Worm (Caenorhabditis elegans): Measurements from ENCODE around the gene C17C3.3.
A peak's percentile ranks its signal among the peaks of the same experiment; 100 is the strongest.

DNA sequence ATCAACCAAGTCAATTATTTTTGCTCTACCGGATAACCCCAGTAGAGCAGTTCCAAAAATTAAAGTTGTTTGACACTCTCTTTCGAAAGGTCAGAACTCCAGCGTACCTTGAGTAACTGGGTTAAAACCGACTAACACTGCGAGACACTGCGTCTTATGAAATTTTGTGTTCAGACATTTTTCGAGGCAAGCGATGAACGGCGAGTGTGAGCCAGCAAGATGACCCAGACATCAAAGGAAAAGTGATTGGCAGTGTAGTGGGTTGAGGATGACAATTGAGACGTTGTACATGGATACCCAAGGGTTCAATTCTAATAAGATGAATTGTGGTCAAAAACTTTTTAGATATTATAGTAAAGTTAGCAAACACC is 17.4 kb upstream of the C17C3.3 start:
- no peak for TF ChIP-seq nhr-237 (tag; optimal IDR thresholded peaks at IDR 0.05)
- TF ChIP-seq ama-1 (optimal IDR thresholded peaks at IDR 0.05) = peak; percentile 99
- TF ChIP-seq aly-2 (tag; optimal IDR thresholded peaks at IDR 0.05) = no peak
- peak; percentile 99 for TF ChIP-seq snpc-4 (tag; optimal IDR thresholded peaks at IDR 0.05)
- no peak for TF ChIP-seq elt-3 (tag; optimal IDR thresholded peaks at IDR 0.05)
- no peak for TF ChIP-seq tbx-2 (tag; optimal IDR thresholded peaks at IDR 0.05)
- no peak for TF ChIP-seq sea-2 (GFP tag; optimal IDR thresholded peaks at IDR 0.05)
- peak; percentile 81 for TF ChIP-seq pha-4 (tag; optimal IDR thresholded peaks at IDR 0.05)
- TF ChIP-seq unc-39 (tag; optimal IDR thresholded peaks at IDR 0.05) = no peak
- peak; percentile 72 for TF ChIP-seq lin-39 (tag; optimal IDR thresholded peaks at IDR 0.05)
- no peak for TF ChIP-seq R02D3.7 (tag; optimal IDR thresholded peaks at IDR 0.05)

All from whole organism, L3 larva.